Worm (Caenorhabditis elegans): ENCODE measurements around the gene Y41D4A.1.
A peak's percentile ranks its signal among the peaks of the same experiment; 100 is the strongest.

Y41D4A.1 gene

ce11 chrIV:1751243-1751642 is 20.7 kb upstream of the Y41D4A.1 start:
- TF ChIP-seq nhr-237 (tag; optimal IDR thresholded peaks at IDR 0.05), result no peak
- no peak for TF ChIP-seq unc-39 (tag; optimal IDR thresholded peaks at IDR 0.05)
- no peak for TF ChIP-seq blmp-1 (tag; optimal IDR thresholded peaks at IDR 0.05)
- TF ChIP-seq ham-2 (GFP tag; optimal IDR thresholded peaks at IDR 0.05), result no peak
- TF ChIP-seq pha-4 (tag; optimal IDR thresholded peaks at IDR 0.05), result no peak
- TF ChIP-seq M03D4.4 (tag; optimal IDR thresholded peaks at IDR 0.05), result no peak
- peak; percentile 42 for TF ChIP-seq sptf-1 (tag; optimal IDR thresholded peaks at IDR 0.05)
- TF ChIP-seq elt-1 (tag; optimal IDR thresholded peaks at IDR 0.05; ENCODE audit: borderline replicate concordance, insufficient read depth), result no peak
- no peak for TF ChIP-seq zip-8 (tag; optimal IDR thresholded peaks at IDR 0.05)
- TF ChIP-seq hlh-1 (tag; optimal IDR thresholded peaks at IDR 0.05), result no peak
- no peak for TF ChIP-seq nhr-76 (tag; optimal IDR thresholded peaks at IDR 0.05)
- TF ChIP-seq ceh-83 (GFP tag; optimal IDR thresholded peaks at IDR 0.05), result no peak
- TF ChIP-seq elt-3 (tag; optimal IDR thresholded peaks at IDR 0.05), result no peak
- TF ChIP-seq ces-1 (GFP tag; optimal IDR thresholded peaks at IDR 0.05), result peak; percentile 6
- no peak for TF ChIP-seq mab-5 (tag; optimal IDR thresholded peaks at IDR 0.05)
- TF ChIP-seq snpc-4 (tag; optimal IDR thresholded peaks at IDR 0.05), result no peak

ce11 chrIV:1752480-1752879 is 19.5 kb upstream of the Y41D4A.1 start:
- TF ChIP-seq mep-1 (tag; optimal IDR thresholded peaks at IDR 0.05) (no peak), nhr-2 (tag; optimal IDR thresholded peaks at IDR 0.05) (no peak), hlh-1 (tag; optimal IDR thresholded peaks at IDR 0.05) (no peak), elt-1 (tag; optimal IDR thresholded peaks at IDR 0.05; ENCODE audit: borderline replicate concordance, insufficient read depth) (no peak), ces-1 (GFP tag; optimal IDR thresholded peaks at IDR 0.05) (no peak), drap-1 (GFP tag; optimal IDR thresholded peaks at IDR 0.05) (no peak), M03D4.4 (tag; optimal IDR thresholded peaks at IDR 0.05) (no peak), lsy-2 (tag; optimal IDR thresholded peaks at IDR 0.05) (no peak)

ce11 chrIV:1753481-1753880 is 18.5 kb upstream of the Y41D4A.1 start, which contains the start of gene Y41D4A.3:
Y41D4A.3 (plus strand) TSS chrIV:1753781.
- TF ChIP-seq lsy-2 (tag; optimal IDR thresholded peaks at IDR 0.05) (peak; percentile 61), flh-1 (GFP tag; optimal IDR thresholded peaks at IDR 0.05) (no peak), sptf-1 (tag; optimal IDR thresholded peaks at IDR 0.05) (peak; percentile 36), snpc-4 (tag; optimal IDR thresholded peaks at IDR 0.05) (no peak), zip-8 (tag; optimal IDR thresholded peaks at IDR 0.05) (no peak), cnd-1 (tag; optimal IDR thresholded peaks at IDR 0.05) (peak; percentile 4), ztf-11 (tag; optimal IDR thresholded peaks at IDR 0.05) (no peak)

ce11 chrIV:1758595-1758994 is 13.3 kb upstream of the Y41D4A.1 start:
- no peak for TF ChIP-seq nhr-12 (tag; optimal IDR thresholded peaks at IDR 0.05)
- TF ChIP-seq nhr-76 (tag; optimal IDR thresholded peaks at IDR 0.05), result no peak
- TF ChIP-seq unc-62 (GFP tag; optimal IDR thresholded peaks at IDR 0.05), result peak; percentile 36
- peak; percentile 3 for TF ChIP-seq hlh-1 (tag; optimal IDR thresholded peaks at IDR 0.05)

- TF ChIP-seq hlh-1 (tag; optimal IDR thresholded peaks at IDR 0.05) (peak; percentile 92), mab-5 (tag; optimal IDR thresholded peaks at IDR 0.05) (no peak)
These were observed 10.4 kb upstream of the Y41D4A.1 start, which contains the start of gene Y41D4A.7 for ce11 chrIV:1761553-1761952. Y41D4A.7 (minus strand) TSS chrIV:1761570.

- no peak for TF ChIP-seq drap-1 (GFP tag; optimal IDR thresholded peaks at IDR 0.05)
- no peak for TF ChIP-seq nhr-12 (tag; optimal IDR thresholded peaks at IDR 0.05)
- no peak for TF ChIP-seq nhr-237 (tag; optimal IDR thresholded peaks at IDR 0.05)
- TF ChIP-seq ceh-83 (GFP tag; optimal IDR thresholded peaks at IDR 0.05), result no peak
- TF ChIP-seq zip-8 (tag; optimal IDR thresholded peaks at IDR 0.05), result no peak
- no peak for TF ChIP-seq nhr-76 (tag; optimal IDR thresholded peaks at IDR 0.05)
These were observed 8.5 kb upstream of the Y41D4A.1 start for ce11 chrIV:1763452-1763851.

- TF ChIP-seq snpc-4 (tag; optimal IDR thresholded peaks at IDR 0.05), result no peak
- TF ChIP-seq ces-1 (GFP tag; optimal IDR thresholded peaks at IDR 0.05), result peak; percentile 98
These were observed 6.0 kb upstream of the Y41D4A.1 start for ce11 chrIV:1765954-1766353.

- TF ChIP-seq blmp-1 (tag; optimal IDR thresholded peaks at IDR 0.05), result no peak
- TF ChIP-seq unc-120 (tag; optimal IDR thresholded peaks at IDR 0.05; ENCODE audit: poor library complexity, severe bottlenecking), result no peak
- no peak for TF ChIP-seq unc-62 (GFP tag; optimal IDR thresholded peaks at IDR 0.05)
- no peak for TF ChIP-seq elt-3 (tag; optimal IDR thresholded peaks at IDR 0.05)
- no peak for TF ChIP-seq nhr-76 (tag; optimal IDR thresholded peaks at IDR 0.05)
- TF ChIP-seq bed-3 (GFP tag; optimal IDR thresholded peaks at IDR 0.05), result no peak
- TF ChIP-seq lsy-2 (tag; optimal IDR thresholded peaks at IDR 0.05), result no peak
- TF ChIP-seq lin-32 (GFP tag; optimal IDR thresholded peaks at IDR 0.05), result no peak
- TF ChIP-seq flh-1 (GFP tag; optimal IDR thresholded peaks at IDR 0.05), result no peak
- no peak for TF ChIP-seq M03D4.4 (tag; optimal IDR thresholded peaks at IDR 0.05)
These were observed 3.7 kb upstream of the Y41D4A.1 start, which contains the start of gene col-108 for ce11 chrIV:1768288-1768687. col-108 (plus strand) TSS chrIV:1768588.
